Fruit fly (Drosophila melanogaster): ENCODE data around the gene vret.

Gene vret

DNA sequence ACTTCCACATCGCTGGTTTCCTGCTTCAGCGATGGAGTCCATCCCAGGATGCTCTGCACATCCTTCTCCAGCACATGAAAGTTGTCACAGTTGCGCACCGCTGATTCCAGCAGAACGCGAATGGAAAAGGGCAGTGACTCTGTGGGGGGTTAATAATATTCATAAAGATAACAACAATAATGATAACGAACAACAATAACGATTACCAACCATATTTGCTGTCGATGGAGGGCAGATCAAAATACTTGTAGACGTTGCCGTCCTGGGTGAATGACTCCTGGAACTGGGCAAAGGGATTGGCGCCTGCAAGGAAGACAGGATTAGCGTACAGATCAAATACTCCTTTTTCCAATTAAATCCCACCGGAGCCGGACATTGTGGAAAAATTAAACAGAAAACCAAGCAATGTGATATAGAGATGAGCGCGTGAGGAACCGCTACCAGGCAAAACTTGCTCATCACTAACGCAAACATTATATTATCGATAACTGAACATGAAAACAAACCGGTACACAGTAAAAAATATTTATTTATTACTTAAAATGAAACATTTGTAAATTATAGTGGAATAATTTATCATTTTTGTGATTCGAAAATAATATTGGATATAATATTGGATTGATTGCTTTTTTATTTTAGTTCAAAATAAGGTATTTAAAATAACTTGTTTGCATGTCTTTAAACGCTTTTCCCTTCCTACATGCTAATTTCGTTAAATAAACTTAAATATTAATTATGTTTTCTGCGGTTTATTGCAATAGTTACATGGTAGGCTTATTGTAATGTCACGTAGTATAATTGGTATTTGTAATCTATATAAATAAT lies 21.0 kb downstream of the vret start, which contains the start of gene Irp-1A (continued):
- peak; percentile 96 for TF ChIP-seq zf30C (GFP tag; optimal IDR thresholded peaks at IDR 0.05)
- no peak for TF ChIP-seq CG12744 (GFP tag; optimal IDR thresholded peaks at IDR 0.05)
- peak; percentile 12 for TF ChIP-seq CG7928 (GFP tag; optimal IDR thresholded peaks at IDR 0.05)
- peak; percentile 71 for TF ChIP-seq CG10209 (GFP tag; optimal IDR thresholded peaks at IDR 0.05)
- TF ChIP-seq shn (GFP tag; optimal IDR thresholded peaks at IDR 0.05), result no peak
- no peak for TF ChIP-seq CG15073 (GFP tag; optimal IDR thresholded peaks at IDR 0.05)
- peak; percentile 65 for TF ChIP-seq Nf-YB (GFP tag; optimal IDR thresholded peaks at IDR 0.05)
- TF ChIP-seq zfh2 (GFP tag; optimal IDR thresholded peaks at IDR 0.05), result peak; percentile 14
- TF ChIP-seq dati (GFP tag; IDR thresholded peaks at IDR 0.05), result no peak
- TF ChIP-seq Rfx (GFP tag; IDR thresholded peaks at IDR 0.05), result peak; percentile 86
- peak; percentile 87 for TF ChIP-seq HLH3B (GFP tag; IDR thresholded peaks at IDR 0.05)
- peak; percentile 59; the same call in 2 of the 3 replicates for TF ChIP-seq ase (GFP tag; IDR thresholded peaks at IDR 0.05)
- TF ChIP-seq MESR4 (GFP tag; optimal IDR thresholded peaks at IDR 0.05), result peak; percentile 62
- TF ChIP-seq p53 (GFP tag; optimal IDR thresholded peaks at IDR 0.05), result no peak
- TF ChIP-seq CG6813 (GFP tag; optimal IDR thresholded peaks at IDR 0.05), result peak; percentile 52
- TF ChIP-seq Drgx (GFP tag; IDR thresholded peaks at IDR 0.05), result peak; percentile 68
- no peak for TF ChIP-seq Elba2 (GFP tag; optimal IDR thresholded peaks at IDR 0.05)
- TF ChIP-seq CG4854 (GFP tag; optimal IDR thresholded peaks at IDR 0.05), result no peak
- peak; percentile 37 for TF ChIP-seq scrt (GFP tag; optimal IDR thresholded peaks at IDR 0.05)
- peak; percentile 62 for TF ChIP-seq caup (GFP tag; optimal IDR thresholded peaks at IDR 0.05; ENCODE audit: severe bottlenecking)
- TF ChIP-seq CG3407 (GFP tag; optimal IDR thresholded peaks at IDR 0.05), result peak; percentile 44
- peak; percentile 25; the same call in 1 of the 2 replicates for TF ChIP-seq CG4404 (GFP tag; IDR thresholded peaks at IDR 0.05)
- no peak for TF ChIP-seq CG4707 (GFP tag; optimal IDR thresholded peaks at IDR 0.05)
- TF ChIP-seq CG12942 (GFP tag; optimal IDR thresholded peaks at IDR 0.05), result peak; percentile 59
- no peak for TF ChIP-seq eve (GFP tag; optimal IDR thresholded peaks at IDR 0.05)
- TF ChIP-seq CG6654 (GFP tag; optimal IDR thresholded peaks at IDR 0.05), result no peak
- peak; percentile 35 for TF ChIP-seq dm (GFP tag; optimal IDR thresholded peaks at IDR 0.05)
- TF ChIP-seq CG6683 (GFP tag; optimal IDR thresholded peaks at IDR 0.05), result peak; percentile 66
- TF ChIP-seq corto (GFP tag; optimal IDR thresholded peaks at IDR 0.05), result no peak
- TF ChIP-seq sim (GFP tag; IDR thresholded peaks at IDR 0.05), result peak; percentile 8; the same call in 1 of the 2 replicates
- peak; percentile 71 for TF ChIP-seq Ada2b (GFP tag; IDR thresholded peaks at IDR 0.05)
- peak; percentile 72 for TF ChIP-seq lmd (GFP tag; IDR thresholded peaks at IDR 0.05)
- TF ChIP-seq ranshi (GFP tag; IDR thresholded peaks at IDR 0.05), result peak; percentile 75
- peak; percentile 53; the same call in 1 of the 2 replicates for TF ChIP-seq CG31224 (GFP tag; IDR thresholded peaks at IDR 0.05)
- peak; percentile 17 for TF ChIP-seq CG7786 (GFP tag; optimal IDR thresholded peaks at IDR 0.05)
- peak; percentile 66 for TF ChIP-seq nerfin-1 (tag; optimal IDR thresholded peaks at IDR 0.05)
- TF ChIP-seq twi (tag; optimal IDR thresholded peaks at IDR 0.05), result peak; percentile 44
- peak; percentile 83 for TF ChIP-seq Atf6 (GFP tag; IDR thresholded peaks at IDR 0.05)
- no peak for TF ChIP-seq cato (GFP tag; optimal IDR thresholded peaks at IDR 0.05; ENCODE audit: borderline replicate concordance)
- TF ChIP-seq bigmax (GFP tag; optimal IDR thresholded peaks at IDR 0.05), result no peak
- TF ChIP-seq Sox102F (GFP tag; optimal IDR thresholded peaks at IDR 0.05), result peak; percentile 80
- peak; percentile 81 for TF ChIP-seq CG13424 (tag; optimal IDR thresholded peaks at IDR 0.05)
- peak; percentile 79 for TF ChIP-seq CG30403 (GFP tag; optimal IDR thresholded peaks at IDR 0.05)
- TF ChIP-seq BEAF-32 (GFP tag; optimal IDR thresholded peaks at IDR 0.05), result peak; percentile 83
- TF ChIP-seq eyg (GFP tag; optimal IDR thresholded peaks at IDR 0.05), result no peak
- peak; percentile 18 for TF ChIP-seq CG1792 (GFP tag; optimal IDR thresholded peaks at IDR 0.05)
- no peak for TF ChIP-seq Optix (GFP tag; IDR thresholded peaks at IDR 0.05)
- no peak for TF ChIP-seq CG10274 (GFP tag; optimal IDR thresholded peaks at IDR 0.05)
- 0 out of 2 replicates have a peak, but pooled peaks have one; percentile 22 for TF ChIP-seq CG17612 (GFP tag; IDR thresholded peaks at IDR 0.05)

Data from whole organism, embryonic.